Worm (Caenorhabditis elegans) whole organism, young adult: Measurements from ENCODE around the gene clec-256.

Source experiments
- C17E4.6 ChIP-seq: fragments of 200-800 bp; sonication (Bioruptor generic); IDR thresholded peaks from 2 replicates; pipeline ENCODE4 v1.3.6; 2022; ENCODE audit warnings: missing genetic modification reagents, missing genetic modification characterization, missing compliant biosample characterization
- F23B12.7 ChIP-seq: sonication (generic microtip); optimal IDR thresholded peaks from 2 replicates; lab custom pipeline; 2017; ENCODE audit warnings: missing genetic modification characterization, mild to moderate bottlenecking, missing compliant biosample characterization, antibody characterized with exemption, moderate library complexity; ENCODE audit not compliant: insufficient read depth
- F57C9.4 ChIP-seq: sonication (generic microtip); optimal IDR thresholded peaks from 2 replicates; lab custom pipeline; 2017; ENCODE audit warnings: mild to moderate bottlenecking, missing genetic modification characterization, missing compliant biosample characterization
- Y53G8AR.9 ChIP-seq: fragments of 200-800 bp; sonication (Bioruptor generic); conservative IDR thresholded peaks from 2 replicates; pipeline ENCODE4 v1.3.6; 2022; ENCODE audit warnings: missing genetic modification reagents, missing genetic modification characterization, missing compliant biosample characterization
- ama-1 ChIP-seq, 3 experiments: fragments of 150-350 bp in 1 of 3; sonication (generic microtip) in 2 of 3; optimal IDR thresholded peaks; 2 replicates each; lab custom pipeline; 2014 to 2018; ENCODE audit warnings: missing biosample characterization in 2 of 3, missing genetic modification characterization in 2 of 3, missing genetic modification reagents in 2 of 3
- attf-5 ChIP-seq: fragments of 200-800 bp; sonication (Bioruptor generic); optimal IDR thresholded peaks from 2 replicates; lab custom pipeline; 2018; ENCODE audit warnings: mild to moderate bottlenecking, missing genetic modification characterization, missing compliant biosample characterization
- attf-6 ChIP-seq: fragments of 200-800 bp; sonication (Bioruptor generic); IDR thresholded peaks from 2 replicates; pipeline ENCODE4 v1.3.6; 2022; ENCODE audit warnings: missing genetic modification reagents, missing genetic modification characterization, missing compliant biosample characterization
- ceh-27 ChIP-seq: fragments of 200-800 bp; sonication (Bioruptor generic); optimal IDR thresholded peaks from 2 replicates; lab custom pipeline; 2018; ENCODE audit warnings: mild to moderate bottlenecking, missing genetic modification characterization, moderate library complexity, missing compliant biosample characterization
- chd-7 ChIP-seq: sonication (generic microtip); optimal IDR thresholded peaks from 2 replicates; lab custom pipeline; 2016; ENCODE audit warnings: mild to moderate bottlenecking, missing genetic modification characterization, moderate library complexity, missing compliant biosample characterization
- egrh-3 ChIP-seq: fragments of 200-800 bp; sonication (Bioruptor generic); IDR thresholded peaks from 2 replicates; pipeline ENCODE4 v1.3.6; 2022; ENCODE audit warnings: missing genetic modification reagents, missing genetic modification characterization, missing compliant biosample characterization
- ets-4 ChIP-seq: fragments of 200-800 bp; sonication (Bioruptor generic); optimal IDR thresholded peaks from 2 replicates; lab custom pipeline; 2018; ENCODE audit warnings: mild to moderate bottlenecking, missing genetic modification characterization, missing compliant biosample characterization
- him-1 ChIP-seq: sonication (generic microtip); optimal IDR thresholded peaks from 2 replicates; lab custom pipeline; 2016; ENCODE audit warnings: missing genotype, missing genetic modification reagents, missing genetic modification characterization, missing compliant biosample characterization
- hmg-1.2 ChIP-seq: fragments of 200-800 bp; sonication (Bioruptor generic); IDR thresholded peaks from 2 replicates; pipeline ENCODE4 v1.3.6; 2022; ENCODE audit warnings: missing genetic modification reagents, missing genetic modification characterization, missing compliant biosample characterization
- hsf-1 ChIP-seq: fragments of 200-800 bp; sonication (Bioruptor generic); IDR thresholded peaks from 2 replicates; pipeline ENCODE4 v1.3.6; 2022; ENCODE audit warnings: missing genetic modification reagents, missing genetic modification characterization, missing compliant biosample characterization
- lin-35 ChIP-seq, 3 experiments: fragments of 150-350 bp in 2 of 3; sonication (generic microtip) in 1 of 3; optimal IDR thresholded peaks; 2 replicates each; lab custom pipeline; 2014 to 2018; ENCODE audit warnings: missing biosample characterization in 3 of 3, missing genetic modification characterization in 3 of 3, missing genetic modification reagents in 3 of 3
- lin-40 ChIP-seq: sonication (generic microtip); optimal IDR thresholded peaks from 2 replicates; lab custom pipeline; 2016; ENCODE audit warnings: missing genetic modification characterization, mild to moderate bottlenecking, missing compliant biosample characterization, missing genotype, missing genetic modification reagents
- lin-54 ChIP-seq: fragments of 200-800 bp; sonication (Bioruptor generic); optimal IDR thresholded peaks from 2 replicates; lab custom pipeline; 2018; ENCODE audit warnings: mild to moderate bottlenecking, missing genetic modification characterization, missing compliant biosample characterization
- mcd-1 ChIP-seq: fragments of 200-800 bp; sonication (Bioruptor generic); IDR thresholded peaks from 2 replicates; pipeline ENCODE4 v1.3.6; 2022; ENCODE audit warnings: missing genetic modification reagents, missing genetic modification characterization, missing compliant biosample characterization
- nfya-1 ChIP-seq: sonication (generic microtip); optimal IDR thresholded peaks from 2 replicates; lab custom pipeline; 2017; ENCODE audit warnings: antibody characterized with exemption, missing compliant biosample characterization, missing genetic modification characterization, borderline replicate concordance; ENCODE audit not compliant: insufficient read depth
- nfya-2 ChIP-seq: fragments of 200-800 bp; sonication (Bioruptor generic); IDR thresholded peaks from 2 replicates; pipeline ENCODE4 v1.3.6; 2022; ENCODE audit warnings: missing genetic modification reagents, missing genetic modification characterization, missing compliant biosample characterization
- nhr-120 ChIP-seq: fragments of 200-800 bp; sonication (Bioruptor generic); IDR thresholded peaks from 2 replicates; pipeline ENCODE4 v1.3.6; 2022; ENCODE audit warnings: missing genetic modification characterization, missing compliant biosample characterization
- nhr-90 ChIP-seq: sonication (generic microtip); optimal IDR thresholded peaks from 2 replicates; lab custom pipeline; 2016; ENCODE audit warnings: missing genotype, mild to moderate bottlenecking, missing genetic modification characterization, missing compliant biosample characterization
- snpc-3.4 ChIP-seq: sonication (generic microtip); optimal IDR thresholded peaks from 2 replicates; lab custom pipeline; 2017; ENCODE audit warnings: missing genetic modification characterization, mild to moderate bottlenecking, missing compliant biosample characterization, antibody characterized with exemption, moderate library complexity, missing genotype, missing genetic modification reagents
- snpc-4 ChIP-seq, 5 experiments: fragments of 150-350 bp in 1 of 5; sonication (generic microtip) in 4 of 5; optimal IDR thresholded peaks; 2 replicates each; lab custom pipeline; 2014 to 2018; ENCODE audit warnings: missing genetic modification characterization in 5 of 5, missing biosample characterization in 3 of 5, antibody characterized with exemption in 2 of 5, mild to moderate bottlenecking in 2 of 5, missing compliant biosample characterization in 2 of 5, missing genotype in 2 of 5, moderate library complexity in 2 of 5, missing genetic modification reagents in 1 of 5
- tbp1 ChIP-seq: fragments of 200-800 bp; sonication (Bioruptor generic); optimal IDR thresholded peaks from 2 replicates; lab custom pipeline; 2018; ENCODE audit warnings: mild to moderate bottlenecking, missing genetic modification characterization, missing compliant biosample characterization
- unc-130 ChIP-seq: sonication (generic microtip); optimal IDR thresholded peaks from 2 replicates; lab custom pipeline; 2016; ENCODE audit warnings: missing genetic modification reagents, missing genetic modification characterization, missing compliant biosample characterization
- zfh-2 ChIP-seq: fragments of 200-800 bp; sonication (Bioruptor generic); conservative IDR thresholded peaks from 2 replicates; pipeline ENCODE4 v1.3.6; 2022; ENCODE audit warnings: missing genetic modification reagents, missing genetic modification characterization, missing compliant biosample characterization
- zim-3 ChIP-seq: sonication (generic microtip); optimal IDR thresholded peaks from 2 replicates; lab custom pipeline; 2017; ENCODE audit warnings: mild to moderate bottlenecking, missing genetic modification characterization, moderate library complexity, missing compliant biosample characterization

Gene clec-256

ce11 chrV:18723604-18724003, 47.9 kb upstream of the clec-256 start:
- TF ChIP-seq tbp1 (GFP tag; lab: Kevin White, UChicago) (no peak), lin-35 (GFP tag; optimal IDR thresholded peaks at IDR 0.05; lab: Kevin White, UChicago) (peak in 1 of 3 experiments; percentile 74), snpc-3.4 (tag; lab: Kevin White, UChicago) (peak; percentile 51), nfya-2 (GFP tag; lab: Robert Waterston, UW) (no peak), attf-6 (GFP tag; lab: Robert Waterston, UW) (no peak), hmg-1.2 (GFP tag; lab: Robert Waterston, UW) (peak; percentile 99), snpc-4 (GFP tag; optimal IDR thresholded peaks at IDR 0.05; lab: Kevin White, UChicago) (no peak), snpc-4 (tag; optimal IDR thresholded peaks at IDR 0.05; lab: Kevin White, UChicago) (peak in 3 of 4 experiments; percentile 46 to 74 (median 55)), zfh-2 (GFP tag; lab: Robert Waterston, UW) (peak; percentile 71), nfya-1 (no peak), attf-5 (GFP tag; lab: Kevin White, UChicago) (no peak), lin-54 (peak; percentile 49), him-1 (no peak), F23B12.7 (tag; lab: Kevin White, UChicago) (peak; percentile 49)
- TF ChIP-seq, all 124 proteins: peak for 7

ce11 chrV:18724076-18724475, 47.4 kb upstream of the clec-256 start:
- TF ChIP-seq F57C9.4 (no peak), Y53G8AR.9 (GFP tag; lab: Robert Waterston, UW) (no peak), ama-1 (optimal IDR thresholded peaks at IDR 0.05; lab: Kevin White, UChicago) (no peak), ama-1 (GFP tag; optimal IDR thresholded peaks at IDR 0.05; lab: Kevin White, UChicago) (no peak), zim-3 (no peak), ets-4 (no peak), lin-40 (tag; lab: Kevin White, UChicago) (no peak), nhr-90 (tag; lab: Kevin White, UChicago) (no peak), chd-7 (no peak), ceh-27 (GFP tag; lab: Kevin White, UChicago) (no peak)

DNA sequence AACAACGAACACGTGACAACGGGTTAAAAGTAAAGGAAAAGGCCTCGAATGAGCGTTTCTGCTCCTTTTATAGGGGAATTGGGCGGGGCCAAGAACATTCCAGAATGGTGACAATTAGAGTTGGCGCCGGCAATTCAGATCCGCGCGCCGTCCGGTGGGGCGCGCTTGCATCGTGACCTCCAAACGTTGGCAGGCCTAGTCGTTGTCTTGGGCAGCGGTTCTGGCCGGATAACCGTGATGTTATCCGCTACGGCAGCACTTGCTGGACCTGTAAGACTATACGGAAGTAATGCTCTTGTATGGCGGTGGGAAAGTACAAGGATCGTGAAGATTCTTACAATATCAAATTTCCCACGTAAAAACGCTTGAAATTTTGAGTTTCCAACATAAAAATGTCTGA, 46.7 kb upstream of the clec-256 start:
- TF ChIP-seq hmg-1.2 (GFP tag; lab: Robert Waterston, UW) (0 out of 2 replicates have a peak, but pooled peaks have one; percentile 22), nhr-120 (GFP tag; lab: Robert Waterston, UW) (0 out of 2 replicates have a peak, but pooled peaks have one; percentile 48), mcd-1 (GFP tag; lab: Robert Waterston, UW) (peak; percentile 57; the same call in 1 of the 2 replicates), zfh-2 (GFP tag; lab: Robert Waterston, UW) (peak; percentile 29; the same call in 1 of the 2 replicates), hsf-1 (0 out of 2 replicates have a peak, but pooled peaks have one; percentile 32)

DNA sequence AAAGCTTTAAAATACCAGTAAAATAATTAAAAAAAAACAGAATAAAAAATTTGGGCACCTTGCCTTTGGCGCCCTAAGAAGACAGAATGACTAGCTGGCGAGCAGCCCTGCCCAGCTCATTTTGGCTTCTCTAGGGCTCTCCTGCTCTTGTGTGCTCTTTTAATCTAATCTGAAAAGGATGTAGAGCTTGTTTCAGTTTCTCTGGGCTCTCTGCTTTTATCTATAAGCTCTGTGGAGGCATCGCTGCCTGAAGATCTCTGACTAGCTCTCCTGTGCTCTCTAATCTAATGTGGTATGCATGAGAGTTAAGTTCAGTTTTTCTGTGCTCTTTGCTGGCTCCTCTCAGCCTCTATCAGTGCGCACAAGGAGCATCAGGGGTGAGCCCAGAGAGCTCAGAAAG, 45.6 kb upstream of the clec-256 start:
- 0 out of 2 replicates have a peak, but pooled peaks have one; percentile 23 for TF ChIP-seq zfh-2 (GFP tag; lab: Robert Waterston, UW)
- no peak for TF ChIP-seq unc-130 (GFP tag; lab: Kevin White, UChicago)

DNA sequence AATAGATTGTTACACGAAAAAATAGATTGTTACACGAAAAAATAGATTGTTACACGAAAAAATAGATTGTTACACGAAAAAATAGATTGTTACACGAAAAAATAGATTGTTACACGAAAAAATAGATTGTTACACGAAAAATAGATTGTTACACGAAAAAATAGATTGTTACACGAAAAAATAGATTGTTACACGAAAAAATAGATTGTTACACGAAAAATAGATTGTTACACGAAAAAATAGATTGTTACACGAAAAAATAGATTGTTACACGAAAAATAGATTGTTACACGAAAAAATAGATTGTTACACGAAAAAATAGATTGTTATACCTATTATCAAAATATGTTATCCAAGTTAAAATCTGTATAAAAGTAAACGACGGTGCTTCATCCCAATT, 43.2 kb upstream of the clec-256 start:
- TF ChIP-seq egrh-3 (GFP tag; lab: Robert Waterston, UW): peak; percentile 93

ce11 chrV:18729324-18729924, 42.1 kb upstream of the clec-256 start, which contains the start of gene asp-19:
Gene asp-19 (minus strand): TSS chrV:18729374.
- TF ChIP-seq snpc-4 (GFP tag; optimal IDR thresholded peaks at IDR 0.05; lab: Kevin White, UChicago) (no peak), snpc-4 (tag; optimal IDR thresholded peaks at IDR 0.05; lab: Kevin White, UChicago) (peak in 1 of 4 experiments; percentile 51), C17E4.6 (GFP tag; lab: Robert Waterston, UW) (no peak), zfh-2 (GFP tag; lab: Robert Waterston, UW) (peak; percentile 65)
